Worm (Caenorhabditis elegans) whole organism, L1 larva: ENCODE measurements around the gene C23F12.3.

Source experiments
- alr-1 ChIP-seq: fragments of 200-800 bp; sonication (Bioruptor generic); optimal IDR thresholded peaks from 2 replicates; lab custom pipeline; 2018; ENCODE audit warnings: borderline replicate concordance, mild to moderate bottlenecking, missing genetic modification characterization, missing compliant biosample characterization
- blmp-1 ChIP-seq: fragments of 150-350 bp; optimal IDR thresholded peaks from 2 replicates; lab custom pipeline; 2014; ENCODE audit warnings: missing biosample characterization, missing genetic modification characterization
- ceh-8 ChIP-seq: fragments of 200-800 bp; sonication (Bioruptor generic); optimal IDR thresholded peaks from 2 replicates; lab custom pipeline; 2018; ENCODE audit warnings: mild to moderate bottlenecking, missing genetic modification characterization, moderate library complexity, missing compliant biosample characterization
- efl-1 ChIP-seq, 4 experiments: fragments of 150-350 bp; optimal IDR thresholded peaks in 3 of 4; peaks in 1 of 4; 1 replicate in 1 of 4; 2 replicates in 3 of 4; lab custom pipeline; 2014; ENCODE audit warnings: missing biosample characterization in 2 of 4, missing genetic modification characterization in 2 of 4, missing genetic modification reagents in 2 of 4
- elt-3 ChIP-seq, 6 experiments: fragments of 150-350 bp in 1 of 6; sonication (generic microtip); optimal IDR thresholded peaks; 2 replicates each; lab custom pipeline; 2017 to 2018; ENCODE audit warnings: missing biosample characterization in 6 of 6, missing genetic modification characterization in 6 of 6, inconsistent platforms in 1 of 6
- irx-1 ChIP-seq: sonication (generic microtip); optimal IDR thresholded peaks from 2 replicates; lab custom pipeline; 2016; ENCODE audit warnings: missing genetic modification characterization, missing compliant biosample characterization
- jun-1 ChIP-seq: fragments of 150-350 bp; optimal IDR thresholded peaks from 2 replicates; lab custom pipeline; 2014; ENCODE audit warnings: missing biosample characterization, missing genetic modification reagents, missing genetic modification characterization
- swsn-7 ChIP-seq: sonication (generic microtip); optimal IDR thresholded peaks from 2 replicates; lab custom pipeline; 2016; ENCODE audit warnings: missing genetic modification characterization, missing compliant biosample characterization
- unc-130 ChIP-seq: fragments of 150-350 bp; optimal IDR thresholded peaks from 2 replicates; lab custom pipeline; 2017; ENCODE audit warnings: missing biosample characterization, missing genetic modification characterization, inconsistent platforms
- ztf-4 ChIP-seq: fragments of 150-350 bp; optimal IDR thresholded peaks from 2 replicates; lab custom pipeline; 2014; ENCODE audit warnings: missing biosample characterization, missing genetic modification characterization

DNA sequence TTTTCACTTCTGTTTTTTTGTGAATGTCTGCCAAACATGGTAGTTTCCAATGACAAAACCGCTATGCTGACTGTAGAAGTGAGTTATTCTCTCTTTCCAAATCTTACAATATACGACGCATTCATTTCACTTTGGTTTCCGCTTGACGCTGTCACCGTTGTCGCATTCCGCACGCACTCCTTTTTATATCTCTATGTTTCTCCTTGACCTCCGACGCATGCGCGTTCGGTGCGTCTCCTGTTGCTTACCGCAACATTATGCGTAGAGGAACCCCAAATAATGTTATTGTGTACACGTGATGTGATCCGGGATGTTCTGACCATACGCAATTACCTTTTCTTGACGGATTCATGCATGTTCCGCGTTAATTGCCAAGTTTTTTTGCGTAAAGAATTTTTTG is 10.5 kb downstream of the C23F12.3 start:
- no peak for TF ChIP-seq efl-1 (optimal IDR thresholded peaks at IDR 0.05; lab: Kevin White, UChicago)
- TF ChIP-seq efl-1 (GFP tag; optimal IDR thresholded peaks at IDR 0.05 in 1 of 2; lab: Kevin White, UChicago), result no peak
- TF ChIP-seq ztf-4 (tag; lab: Kevin White, UChicago), result no peak
- TF ChIP-seq elt-3 (tag; optimal IDR thresholded peaks at IDR 0.05; lab: Kevin White, UChicago), result peak in 1 of 6 experiments; percentile 48
- no peak for TF ChIP-seq unc-130 (tag; lab: Kevin White, UChicago)
- TF ChIP-seq blmp-1 (tag; lab: Kevin White, UChicago), result peak; percentile 92
- no peak for TF ChIP-seq irx-1 (tag; lab: Kevin White, UChicago)
- no peak for TF ChIP-seq ceh-8 (GFP tag; lab: Kevin White, UChicago)
- no peak for TF ChIP-seq alr-1
- TF ChIP-seq swsn-7 (tag; lab: Kevin White, UChicago), result no peak
- no peak for TF ChIP-seq jun-1
